Fruit fly (Drosophila melanogaster): Measurements from ENCODE around the gene Timp.

The Timp gene

dm6 chr3R:10161163-10161562 lies 51.6 kb downstream of the Timp start, which contains the start of gene CG6254 (continued):
- TF ChIP-seq CG34422 (GFP tag; IDR thresholded peaks at IDR 0.05), result no peak
- no peak for TF ChIP-seq toy (GFP tag; IDR thresholded peaks at IDR 0.05)
- TF ChIP-seq CG11695 (GFP tag; IDR thresholded peaks at IDR 0.05), result 0 out of 3 replicates have a peak, but pooled peaks have one; percentile 7
- TF ChIP-seq CG8944 (GFP tag; optimal IDR thresholded peaks at IDR 0.05), result peak; percentile 30
- TF ChIP-seq sr (GFP tag; IDR thresholded peaks at IDR 0.05), result no peak
- peak; percentile 76 for TF ChIP-seq CG9932 (GFP tag; IDR thresholded peaks at IDR 0.05)
- no peak for TF ChIP-seq ap (GFP tag; IDR thresholded peaks at IDR 0.05)
- peak; percentile 17 for TF ChIP-seq CG14710 (tag; optimal IDR thresholded peaks at IDR 0.05)
- no peak for TF ChIP-seq Ssrp (tag; optimal IDR thresholded peaks at IDR 0.05)
- TF ChIP-seq tgo (GFP tag; IDR thresholded peaks at IDR 0.05), result no peak
- TF ChIP-seq Max (GFP tag; optimal IDR thresholded peaks at IDR 0.05), result no peak

- 0 out of 2 replicates have a peak, but pooled peaks have one; percentile 24 for TF ChIP-seq Awh (GFP tag; IDR thresholded peaks at IDR 0.05)
- TF ChIP-seq ttk (GFP tag; IDR thresholded peaks at IDR 0.05), result 0 out of 2 replicates have a peak, but pooled peaks have one; percentile 21
- TF ChIP-seq CG18011 (GFP tag; optimal IDR thresholded peaks at IDR 0.05), result no peak
- no peak for TF ChIP-seq HLHmδ (GFP tag; optimal IDR thresholded peaks at IDR 0.05)
- TF ChIP-seq Ptx1 (GFP tag; IDR thresholded peaks at IDR 0.05), result peak; percentile 67
- TF ChIP-seq eve (GFP tag; optimal IDR thresholded peaks at IDR 0.05), result no peak
- peak; percentile 59 for TF ChIP-seq Xrp1 (GFP tag; IDR thresholded peaks at IDR 0.05)
- no peak for TF ChIP-seq BEAF-32 (GFP tag; optimal IDR thresholded peaks at IDR 0.05)
- TF ChIP-seq CG17359 (tag; optimal IDR thresholded peaks at IDR 0.05), result peak; percentile 39
- peak; percentile 54; the same call in 2 of the 3 replicates for TF ChIP-seq B-H1 (GFP tag; IDR thresholded peaks at IDR 0.05)
- TF ChIP-seq grau (tag; optimal IDR thresholded peaks at IDR 0.05), result peak; percentile 36
- TF ChIP-seq cg (GFP tag; optimal IDR thresholded peaks at IDR 0.05), result no peak
- no peak for TF ChIP-seq CG1832 (GFP tag; optimal IDR thresholded peaks at IDR 0.05)
- TF ChIP-seq CG15514 (GFP tag; optimal IDR thresholded peaks at IDR 0.05), result peak; percentile 17
- TF ChIP-seq prd (optimal IDR thresholded peaks at IDR 0.05), result no peak
- TF ChIP-seq prd (GFP tag; IDR thresholded peaks at IDR 0.05), result peak; percentile 67
- TF ChIP-seq CG9437 (GFP tag; optimal IDR thresholded peaks at IDR 0.05), result no peak
- TF ChIP-seq en (GFP tag; optimal IDR thresholded peaks at IDR 0.05), result no peak
- TF ChIP-seq CG6791 (GFP tag; IDR thresholded peaks at IDR 0.05; ENCODE audit: partially characterized antibody), result no peak
- no peak for TF ChIP-seq CG7839 (tag; optimal IDR thresholded peaks at IDR 0.05)
- TF ChIP-seq Asciz (GFP tag; optimal IDR thresholded peaks at IDR 0.05), result peak; percentile 9
- TF ChIP-seq Hr78 (GFP tag; optimal IDR thresholded peaks at IDR 0.05), result no peak
- TF ChIP-seq eyg (GFP tag; optimal IDR thresholded peaks at IDR 0.05), result no peak
- no peak for TF ChIP-seq CG15696 (tag; optimal IDR thresholded peaks at IDR 0.05)
- TF ChIP-seq CG16863 (GFP tag; optimal IDR thresholded peaks at IDR 0.05), result no peak
- TF ChIP-seq stc (GFP tag; IDR thresholded peaks at IDR 0.05), result peak; percentile 24; the same call in 1 of the 2 replicates
- no peak for TF ChIP-seq danr (GFP tag; IDR thresholded peaks at IDR 0.05)
- TF ChIP-seq grn (GFP tag; optimal IDR thresholded peaks at IDR 0.05), result peak; percentile 23
- no peak for TF ChIP-seq CG31224 (GFP tag; IDR thresholded peaks at IDR 0.05)
- peak; percentile 33; the same call in 1 of the 3 replicates for TF ChIP-seq Aef1 (GFP tag; IDR thresholded peaks at IDR 0.05)
- peak; percentile 19 for TF ChIP-seq jumu (GFP tag; optimal IDR thresholded peaks at IDR 0.05)
- peak; percentile 71 for TF ChIP-seq dmrt99B (tag; optimal IDR thresholded peaks at IDR 0.05)
- TF ChIP-seq gt (GFP tag; IDR thresholded peaks at IDR 0.05), result no peak
- TF ChIP-seq TFAM (GFP tag; optimal IDR thresholded peaks at IDR 0.05), result no peak
- TF ChIP-seq HHEX (GFP tag; optimal IDR thresholded peaks at IDR 0.05), result peak; percentile 34
- peak; percentile 60; the same call in 1 of the 2 replicates for TF ChIP-seq CG10366 (GFP tag; IDR thresholded peaks at IDR 0.05)
- TF ChIP-seq CG14014 (GFP tag; IDR thresholded peaks at IDR 0.05), result peak; percentile 49; the same call in 1 of the 2 replicates
- TF ChIP-seq Med (GFP tag), result peak; percentile 53
Observed at dm6 chr3R:10153957-10154685, 58.7 kb downstream of the Timp start.
